Fruit fly (Drosophila melanogaster) whole organism, embryonic: ENCODE measurements around the gene CG13113.

Experiments
- Atf6 ChIP-seq: fragments of 200-800 bp; sonication (Bioruptor generic); IDR thresholded peaks from 2 replicates; pipeline ENCODE4 v1.3.6; 2022; ENCODE audit warnings: missing biosample characterization, missing genetic modification characterization
- B-H2 ChIP-seq: fragments of 200-800 bp; sonication (Bioruptor generic); optimal IDR thresholded peaks from 2 replicates; lab custom pipeline; 2018; ENCODE audit warnings: missing biosample characterization, mild to moderate bottlenecking, missing genetic modification characterization
- Blimp-1 ChIP-seq: fragments of 200-800 bp; sonication (Bioruptor generic); optimal IDR thresholded peaks from 3 replicates; lab custom pipeline; 2018; ENCODE audit warnings: missing biosample characterization, missing genetic modification characterization, mild to moderate bottlenecking, moderate library complexity, missing genetic modification reagents
- CG10543 ChIP-seq: fragments of 200-800 bp; sonication (Bioruptor generic); optimal IDR thresholded peaks from 3 replicates; lab custom pipeline; 2017; ENCODE audit warnings: missing biosample characterization, mild to moderate bottlenecking, missing genetic modification characterization, moderate library complexity
- CG11504 ChIP-seq: fragments of 200-800 bp; sonication (Bioruptor generic); optimal IDR thresholded peaks from 3 replicates; lab custom pipeline; 2019; ENCODE audit warnings: missing biosample characterization, mild to moderate bottlenecking, missing genetic modification characterization, moderate library complexity
- CG11723 ChIP-seq: fragments of 200-800 bp; sonication (Bioruptor generic); optimal IDR thresholded peaks from 2 replicates; lab custom pipeline; 2017; ENCODE audit warnings: missing biosample characterization, mild to moderate bottlenecking, missing genetic modification characterization
- CG12104 ChIP-seq: fragments of 200-800 bp; sonication (Bioruptor generic); optimal IDR thresholded peaks from 3 replicates; lab custom pipeline; 2016; ENCODE audit warnings: missing biosample characterization, missing genetic modification characterization
- CG12219 ChIP-seq: fragments of 200-800 bp; sonication (Bioruptor generic); optimal IDR thresholded peaks from 3 replicates; lab custom pipeline; 2018; ENCODE audit warnings: missing biosample characterization, mild to moderate bottlenecking, missing genetic modification characterization
- CG12659 ChIP-seq: fragments of 200-800 bp; sonication (Bioruptor generic); optimal IDR thresholded peaks from 3 replicates; lab custom pipeline; 2017; ENCODE audit warnings: mild to moderate bottlenecking, missing biosample characterization, missing genetic modification reagents, missing genetic modification characterization
- CG15011 ChIP-seq: fragments of 200-800 bp; sonication (Bioruptor generic); optimal IDR thresholded peaks from 3 replicates; lab custom pipeline; 2018; ENCODE audit warnings: missing biosample characterization, mild to moderate bottlenecking, missing genetic modification characterization
- CG15269 ChIP-seq: fragments of 200-800 bp; sonication (Bioruptor generic); optimal IDR thresholded peaks from 2 replicates; lab custom pipeline; 2018; ENCODE audit warnings: missing biosample characterization, mild to moderate bottlenecking, missing genetic modification characterization, moderate library complexity
- CG1647 ChIP-seq: fragments of 200-800 bp; sonication (Bioruptor generic); optimal IDR thresholded peaks from 3 replicates; lab custom pipeline; 2016; ENCODE audit warnings: missing biosample characterization, missing genetic modification characterization
- CG17385 ChIP-seq: fragments of 200-800 bp; sonication (Bioruptor generic); optimal IDR thresholded peaks from 3 replicates; lab custom pipeline; 2018; ENCODE audit warnings: missing biosample characterization, mild to moderate bottlenecking, missing genetic modification characterization
- CG17829 ChIP-seq: fragments of 200-800 bp; optimal IDR thresholded peaks from 2 replicates; lab custom pipeline; 2019; ENCODE audit warnings: missing biosample characterization, mild to moderate bottlenecking, missing genetic modification characterization, moderate library complexity
- CG17912 ChIP-seq: fragments of 200-800 bp; sonication (Bioruptor generic); optimal IDR thresholded peaks from 2 replicates; lab custom pipeline; 2018; ENCODE audit warnings: missing biosample characterization, mild to moderate bottlenecking, missing genetic modification characterization
- CG2678 ChIP-seq: fragments of 200-800 bp; sonication (Bioruptor generic); optimal IDR thresholded peaks from 3 replicates; lab custom pipeline; 2019; ENCODE audit warnings: missing biosample characterization, mild to moderate bottlenecking, missing genetic modification characterization, moderate library complexity
- CG34376 ChIP-seq: fragments of 200-800 bp; sonication (Bioruptor generic); optimal IDR thresholded peaks from 2 replicates; lab custom pipeline; 2018; ENCODE audit warnings: missing biosample characterization, mild to moderate bottlenecking, missing genetic modification characterization
- CG34422 ChIP-seq: fragments of 200-800 bp; sonication (Bioruptor generic); IDR thresholded peaks from 3 replicates; pipeline ENCODE4 v1.3.6; 2022; ENCODE audit warnings: missing biosample characterization, missing genetic modification characterization
- CG3838 ChIP-seq: fragments of 200-800 bp; sonication (Bioruptor generic); optimal IDR thresholded peaks from 3 replicates; lab custom pipeline; 2016; ENCODE audit warnings: missing biosample characterization, missing genetic modification characterization
- CG4328 ChIP-seq: fragments of 200-800 bp; sonication (Bioruptor generic); optimal IDR thresholded peaks from 3 replicates; lab custom pipeline; 2017; ENCODE audit warnings: missing biosample characterization, missing genetic modification reagents, missing genetic modification characterization
- CG6683 ChIP-seq: fragments of 200-800 bp; sonication (Bioruptor generic); optimal IDR thresholded peaks from 2 replicates; lab custom pipeline; 2017; ENCODE audit warnings: missing biosample characterization, mild to moderate bottlenecking, missing genetic modification characterization, missing genetic modification reagents
- CG6765 ChIP-seq: fragments of 200-800 bp; sonication (Bioruptor generic); optimal IDR thresholded peaks from 3 replicates; lab custom pipeline; 2017; ENCODE audit warnings: missing biosample characterization, mild to moderate bottlenecking, missing genetic modification characterization
- CG6854 ChIP-seq: fragments of 200-800 bp; sonication (Bioruptor generic); optimal IDR thresholded peaks from 3 replicates; lab custom pipeline; 2017; ENCODE audit warnings: missing biosample characterization, mild to moderate bottlenecking, missing genetic modification characterization
- CG7963 ChIP-seq: fragments of 200-800 bp; sonication (Bioruptor generic); IDR thresholded peaks from 3 replicates; pipeline ENCODE4 v1.3.6; 2022; ENCODE audit warnings: missing biosample characterization, missing genetic modification characterization; ENCODE audit not compliant: partially characterized antibody
- CTCF ChIP-seq: fragments of 200-800 bp; sonication (Bioruptor generic); optimal IDR thresholded peaks from 2 replicates; lab custom pipeline; 2017; ENCODE audit warnings: missing biosample characterization, mild to moderate bottlenecking, missing genetic modification characterization, moderate library complexity
- D19B ChIP-seq: fragments of 200-800 bp; sonication (Bioruptor generic); optimal IDR thresholded peaks from 2 replicates; lab custom pipeline; 2017; ENCODE audit warnings: missing biosample characterization, mild to moderate bottlenecking, missing genetic modification characterization
- Dbx ChIP-seq: fragments of 200-800 bp; sonication (Bioruptor generic); IDR thresholded peaks from 3 replicates; pipeline ENCODE4 v1.3.6; 2022; ENCODE audit warnings: missing biosample characterization, missing genetic modification characterization
- E2f2 ChIP-seq: fragments of 200-800 bp; sonication (Bioruptor generic); IDR thresholded peaks from 2 replicates; pipeline ENCODE4 v1.3.6; 2022; ENCODE audit warnings: missing biosample characterization, missing genetic modification characterization
- Fer2 ChIP-seq: fragments of 200-800 bp; sonication (Bioruptor generic); optimal IDR thresholded peaks from 2 replicates; lab custom pipeline; 2018; ENCODE audit warnings: missing biosample characterization, mild to moderate bottlenecking, missing genetic modification characterization, moderate library complexity
- Hmr ChIP-seq: fragments of 200-800 bp; sonication (Bioruptor generic); optimal IDR thresholded peaks from 3 replicates; lab custom pipeline; 2017; ENCODE audit warnings: mild to moderate bottlenecking, missing biosample characterization, missing genetic modification reagents, missing genetic modification characterization
- Hr51 ChIP-seq, 2 experiments: fragments of 200-800 bp; sonication (Bioruptor generic); optimal IDR thresholded peaks; 2 replicates in 1 of 2; 3 replicates in 1 of 2; lab custom pipeline; 2016 to 2018; ENCODE audit warnings: missing biosample characterization in 2 of 2, missing genetic modification characterization in 2 of 2, mild to moderate bottlenecking in 1 of 2, moderate library complexity in 1 of 2
- MESR4 ChIP-seq: fragments of 200-800 bp; sonication (Bioruptor generic); optimal IDR thresholded peaks from 2 replicates; lab custom pipeline; 2018; ENCODE audit warnings: missing biosample characterization, mild to moderate bottlenecking, missing genetic modification characterization, moderate library complexity
- Mad ChIP-seq: fragments of 200-800 bp; sonication (Bioruptor generic); optimal IDR thresholded peaks from 2 replicates; lab custom pipeline; 2016; ENCODE audit warnings: missing biosample characterization, missing genetic modification characterization
- Oli ChIP-seq: fragments of 200-800 bp; sonication (Bioruptor generic); optimal IDR thresholded peaks from 2 replicates; lab custom pipeline; 2018; ENCODE audit warnings: missing biosample characterization, mild to moderate bottlenecking, missing genetic modification characterization, moderate library complexity
- Rx ChIP-seq: fragments of 200-800 bp; sonication (Bioruptor generic); IDR thresholded peaks from 2 replicates; pipeline ENCODE4 v1.3.6; 2022; ENCODE audit warnings: missing biosample characterization, missing genetic modification characterization
- Stat92E ChIP-seq, 3 experiments: fragments of >200 bp in 2 of 3; fragments of 200-800 bp in 1 of 3; sonication (Bioruptor generic) in 1 of 3; optimal IDR thresholded peaks; 2 replicates each; lab custom pipeline; 2017 to 2019; ENCODE audit warnings: missing biosample characterization in 3 of 3, missing genetic modification characterization in 3 of 3, mild to moderate bottlenecking in 1 of 3, moderate library complexity in 1 of 3
- Vsx1 ChIP-seq: fragments of 200-800 bp; sonication (Bioruptor generic); optimal IDR thresholded peaks from 2 replicates; lab custom pipeline; 2017; ENCODE audit warnings: missing biosample characterization, mild to moderate bottlenecking, missing genetic modification characterization, missing genetic modification reagents
- Xrp1 ChIP-seq: fragments of 200-800 bp; sonication (Bioruptor generic); IDR thresholded peaks from 2 replicates; pipeline ENCODE4 v1.3.6; 2022; ENCODE audit warnings: missing biosample characterization, missing genetic modification characterization
- ac ChIP-seq: fragments of 200-800 bp; sonication (Bioruptor generic); optimal IDR thresholded peaks from 3 replicates; lab custom pipeline; 2017; ENCODE audit warnings: missing biosample characterization, mild to moderate bottlenecking, missing genetic modification characterization
- cg ChIP-seq: fragments of 200-800 bp; sonication (Bioruptor generic); optimal IDR thresholded peaks from 3 replicates; lab custom pipeline; 2019; ENCODE audit warnings: missing biosample characterization, mild to moderate bottlenecking, missing genetic modification characterization, moderate library complexity
- chn ChIP-seq: fragments of 200-800 bp; sonication (Bioruptor generic); optimal IDR thresholded peaks from 2 replicates; lab custom pipeline; 2016; ENCODE audit warnings: missing biosample characterization, missing genetic modification characterization
- en ChIP-seq: fragments of 200-800 bp; sonication (Bioruptor generic); optimal IDR thresholded peaks from 2 replicates; lab custom pipeline; 2016; ENCODE audit warnings: missing biosample characterization, missing genetic modification characterization
- lbe ChIP-seq: fragments of 200-800 bp; sonication (Bioruptor generic); optimal IDR thresholded peaks from 2 replicates; lab custom pipeline; 2016; ENCODE audit warnings: missing biosample characterization, mild to moderate bottlenecking, missing genetic modification characterization
- lilli ChIP-seq: fragments of 200-800 bp; sonication (Bioruptor generic); optimal IDR thresholded peaks from 3 replicates; lab custom pipeline; 2016; ENCODE audit warnings: missing biosample characterization, missing genetic modification characterization
- mirr ChIP-seq: fragments of 200-800 bp; sonication (Bioruptor generic); optimal IDR thresholded peaks from 3 replicates; lab custom pipeline; 2018; ENCODE audit warnings: missing biosample characterization, mild to moderate bottlenecking, missing genetic modification characterization
- nau ChIP-seq: fragments of 200-800 bp; sonication (Bioruptor generic); optimal IDR thresholded peaks from 3 replicates; lab custom pipeline; 2017; ENCODE audit warnings: missing biosample characterization, mild to moderate bottlenecking, missing genetic modification characterization, missing genetic modification reagents
- odd ChIP-seq: fragments of 200-800 bp; sonication (Bioruptor generic); optimal IDR thresholded peaks from 2 replicates; lab custom pipeline; 2017; ENCODE audit warnings: missing biosample characterization, mild to moderate bottlenecking, missing genetic modification characterization
- pho ChIP-seq: fragments of 200-800 bp; sonication (Bioruptor generic); optimal IDR thresholded peaks from 2 replicates; lab custom pipeline; 2016; ENCODE audit warnings: missing biosample characterization, missing genetic modification characterization
- tgo ChIP-seq: fragments of 200-800 bp; sonication (Bioruptor generic); IDR thresholded peaks from 3 replicates; pipeline ENCODE4 v1.3.6; 2022; ENCODE audit warnings: missing biosample characterization, missing genetic modification characterization

The CG13113 gene

dm6 chr2L:9570673-9571193, 26.8 kb downstream of the CG13113 start (continued):
- TF ChIP-seq CG15011 (GFP tag; lab: Kevin White, UChicago) = peak; percentile 41
- peak; percentile 46 for TF ChIP-seq CG34376 (GFP tag; lab: Kevin White, UChicago)
- TF ChIP-seq lilli (GFP tag; lab: Kevin White, UChicago) = no peak
- no peak for TF ChIP-seq D19B (GFP tag; lab: Kevin White, UChicago)
- TF ChIP-seq CG17385 (GFP tag; lab: Kevin White, UChicago) = peak; percentile 39
- TF ChIP-seq MESR4 (GFP tag; lab: Kevin White, UChicago) = peak; percentile 11
- TF ChIP-seq tgo = no peak
- peak; percentile 12; the same call in 1 of the 3 replicates for TF ChIP-seq CG34422 (GFP tag; lab: Robert Waterston, UW)
- TF ChIP-seq CG17829 (tag; lab: Kevin White, UChicago) = no peak
- TF ChIP-seq ac = no peak
- TF ChIP-seq CG4328 (GFP tag; lab: Kevin White, UChicago) = peak; percentile 32
- TF ChIP-seq CG6683 (GFP tag; lab: Kevin White, UChicago) = no peak
- no peak for TF ChIP-seq chn (GFP tag; lab: Kevin White, UChicago)
- 0 out of 2 replicates have a peak, but pooled peaks have one; percentile 41 for TF ChIP-seq Xrp1 (GFP tag; lab: Robert Waterston, UW)
- TF ChIP-seq CG3838 (GFP tag; lab: Kevin White, UChicago) = peak; percentile 98
- peak; percentile 20 for TF ChIP-seq nau (GFP tag; lab: Kevin White, UChicago)
- TF ChIP-seq Blimp-1 (GFP tag; lab: Kevin White, UChicago) = peak; percentile 11
- no peak for TF ChIP-seq Atf6
- TF ChIP-seq CG1647 (GFP tag; lab: Kevin White, UChicago) = peak; percentile 20
- 0 out of 2 replicates have a peak, but pooled peaks have one; percentile 17 for TF ChIP-seq E2f2
- TF ChIP-seq CG17912 (GFP tag; lab: Kevin White, UChicago) = peak; percentile 42
- TF ChIP-seq Oli (tag; lab: Kevin White, UChicago) = no peak
- TF ChIP-seq CG10543 = peak; percentile 70
- peak; percentile 35 for TF ChIP-seq CG15269 (tag; lab: Kevin White, UChicago)
- no peak for TF ChIP-seq CG7963 (GFP tag; lab: Robert Waterston, UW)
- peak; percentile 23 for TF ChIP-seq cg (GFP tag; lab: Kevin White, UChicago)
- peak; percentile 28 for TF ChIP-seq CG12219 (GFP tag; lab: Kevin White, UChicago)
- TF ChIP-seq Hmr (GFP tag; lab: Kevin White, UChicago) = peak; percentile 49
- peak; percentile 19 for TF ChIP-seq CG12104
- TF ChIP-seq Vsx1 (GFP tag; lab: Kevin White, UChicago) = no peak
- peak; percentile 45 for TF ChIP-seq odd (GFP tag; lab: Kevin White, UChicago)
- TF ChIP-seq CG6854 (GFP tag; lab: Kevin White, UChicago) = no peak
- TF ChIP-seq pho (GFP tag; lab: Kevin White, UChicago) = no peak
- no peak for TF ChIP-seq en
- TF ChIP-seq CG12659 (GFP tag; lab: Kevin White, UChicago) = peak; percentile 34
- peak; percentile 72 for TF ChIP-seq mirr (GFP tag; lab: Kevin White, UChicago)
- no peak for TF ChIP-seq Stat92E (GFP tag; optimal IDR thresholded peaks at IDR 0.05; lab: Kevin White, UChicago)
- TF ChIP-seq Hr51 (GFP tag; optimal IDR thresholded peaks at IDR 0.05; lab: Kevin White, UChicago) = peak in 1 of 2 experiments; percentile 30
- TF ChIP-seq lbe (GFP tag; lab: Kevin White, UChicago) = no peak
- peak; percentile 84 for TF ChIP-seq CG11504 (tag; lab: Kevin White, UChicago)
- TF ChIP-seq CTCF (GFP tag; lab: Kevin White, UChicago) = peak; percentile 21
- peak; percentile 61 for TF ChIP-seq CG6765 (GFP tag; lab: Kevin White, UChicago)
- no peak for TF ChIP-seq Rx (GFP tag; lab: Robert Waterston, UW)
- TF ChIP-seq B-H2 = peak; percentile 5
- TF ChIP-seq CG2678 (tag; lab: Kevin White, UChicago) = peak; percentile 38
- TF ChIP-seq Fer2 (tag; lab: Kevin White, UChicago) = no peak
- TF ChIP-seq Mad (GFP tag; lab: Kevin White, UChicago) = peak; percentile 12
- peak; percentile 34 for TF ChIP-seq CG11723 (GFP tag; lab: Kevin White, UChicago)
- 0 out of 3 replicates have a peak, but pooled peaks have one; percentile 15 for TF ChIP-seq Dbx
